Worm (Caenorhabditis elegans): Measurements from ENCODE around the gene eef-1A.1.

ce11 chrIII:6955766-6956165 lies 15.7 kb downstream of the eef-1A.1 start:
- TF ChIP-seq med-1 (GFP tag; optimal IDR thresholded peaks at IDR 0.05; ENCODE audit: insufficient read depth) = no peak
- no peak for TF ChIP-seq T22C8.4 (GFP tag; IDR thresholded peaks at IDR 0.05)
- TF ChIP-seq ztf-23 (GFP tag; IDR thresholded peaks at IDR 0.05) = no peak
- no peak for TF ChIP-seq flt-1 (GFP tag; IDR thresholded peaks at IDR 0.05)
- TF ChIP-seq ztf-29 (GFP tag; IDR thresholded peaks at IDR 0.05) = no peak
- no peak for TF ChIP-seq ref-1 (GFP tag; conservative IDR thresholded peaks at IDR 0.05)
- no peak for TF ChIP-seq tab-1 (GFP tag; IDR thresholded peaks at IDR 0.05)
- no peak for TF ChIP-seq cog-1 (tag; optimal IDR thresholded peaks at IDR 0.05)
